Worm (Caenorhabditis elegans) whole organism, midembryonic: Measurements from ENCODE around the gene rtfo-1.

Source experiments
- T22C8.4 ChIP-seq: fragments of 200-800 bp; sonication (Bioruptor generic); IDR thresholded peaks from 2 replicates; pipeline ENCODE4 v1.3.6; 2022; ENCODE audit warnings: missing genetic modification characterization, missing compliant biosample characterization
- cog-1 ChIP-seq: sonication (generic microtip); optimal IDR thresholded peaks from 2 replicates; lab custom pipeline; 2016; ENCODE audit warnings: missing genetic modification characterization, missing compliant biosample characterization
- flt-1 ChIP-seq: fragments of 200-800 bp; sonication (Bioruptor generic); IDR thresholded peaks from 2 replicates; pipeline ENCODE4 v1.3.6; 2022; ENCODE audit warnings: missing genetic modification characterization, missing compliant biosample characterization
- klf-2 ChIP-seq: fragments of 200-800 bp; sonication (Bioruptor generic); conservative IDR thresholded peaks from 2 replicates; pipeline ENCODE4 v1.3.6; 2022; ENCODE audit warnings: missing genetic modification reagents, missing genetic modification characterization, missing compliant biosample characterization
- med-1 ChIP-seq: sonication (generic microtip); optimal IDR thresholded peaks from 2 replicates; lab custom pipeline; 2017; ENCODE audit warnings: missing genetic modification characterization, mild to moderate bottlenecking, missing compliant biosample characterization, antibody characterized with exemption, missing genetic modification reagents; ENCODE audit not compliant: insufficient read depth
- ref-1 ChIP-seq: fragments of 200-800 bp; sonication (Bioruptor generic); conservative IDR thresholded peaks from 2 replicates; pipeline ENCODE4 v1.3.6; 2022; ENCODE audit warnings: missing genetic modification reagents, missing genetic modification characterization, missing compliant biosample characterization
- tab-1 ChIP-seq: fragments of 200-800 bp; sonication (Bioruptor generic); IDR thresholded peaks from 2 replicates; pipeline ENCODE4 v1.3.6; 2022; ENCODE audit warnings: missing genetic modification characterization, missing compliant biosample characterization
- ztf-23 ChIP-seq: fragments of 200-800 bp; sonication (Bioruptor generic); IDR thresholded peaks from 2 replicates; pipeline ENCODE4 v1.3.6; 2022; ENCODE audit warnings: missing genetic modification reagents, missing genetic modification characterization, missing compliant biosample characterization
- ztf-29 ChIP-seq: fragments of 200-800 bp; sonication (Bioruptor generic); IDR thresholded peaks from 2 replicates; pipeline ENCODE4 v1.3.6; 2022; ENCODE audit warnings: missing genetic modification reagents, missing genetic modification characterization, missing compliant biosample characterization

Gene rtfo-1

DNA sequence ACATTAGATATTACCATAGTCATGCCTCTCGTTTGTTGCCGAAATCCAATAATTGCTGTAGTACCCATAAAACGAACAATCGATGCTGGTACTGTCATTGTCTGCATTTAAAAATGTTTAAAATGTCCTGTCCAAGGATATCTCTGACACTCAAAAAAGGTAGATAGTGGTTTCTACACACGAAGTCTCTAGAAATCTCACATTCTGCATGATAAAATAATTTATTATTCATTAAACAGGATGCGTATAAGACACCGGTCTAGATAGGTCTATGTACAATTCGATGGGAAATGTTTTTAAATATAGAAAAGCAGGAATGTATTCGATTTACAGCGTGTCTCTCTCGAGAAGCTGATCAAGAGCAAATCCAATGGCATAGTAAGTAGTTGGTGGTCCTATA, 42.8 kb downstream of the rtfo-1 start, which contains the start of gene C50F4.12:
Gene C50F4.12, minus strand, starts transcription at position 101 of the 400 bp plus-strand sequence.
- no peak for TF ChIP-seq tab-1 (GFP tag; lab: Robert Waterston, UW)
- no peak for TF ChIP-seq flt-1 (GFP tag; lab: Robert Waterston, UW)
- TF ChIP-seq ztf-23 (GFP tag; lab: Robert Waterston, UW): no peak
- no peak for TF ChIP-seq ref-1
- TF ChIP-seq ztf-29 (GFP tag; lab: Robert Waterston, UW): no peak
- TF ChIP-seq T22C8.4 (GFP tag; lab: Robert Waterston, UW): no peak
- TF ChIP-seq cog-1: no peak
- TF ChIP-seq klf-2 (GFP tag; lab: Robert Waterston, UW): no peak
- no peak for TF ChIP-seq med-1 (GFP tag; lab: Kevin White, UChicago)

DNA sequence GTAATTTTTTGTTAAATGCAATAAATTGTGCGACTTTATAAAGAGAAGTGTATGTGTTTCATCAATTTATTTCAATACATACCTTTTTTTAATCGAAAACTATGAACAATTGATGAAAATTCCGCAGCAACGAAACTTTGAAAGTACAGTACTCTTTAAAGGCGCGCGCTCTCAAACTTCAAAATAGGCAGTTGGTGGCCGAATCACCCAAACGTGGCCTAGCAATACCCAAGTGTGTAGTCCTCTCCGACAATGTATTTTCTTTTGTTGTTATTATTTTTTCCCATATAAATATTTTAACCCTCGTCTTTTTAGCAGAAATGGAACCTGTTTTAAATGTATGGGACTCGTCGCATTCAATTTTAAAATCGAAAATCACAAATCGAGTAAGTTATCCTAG, 45.9 kb downstream of the rtfo-1 start, which contains the start of gene C50F4.4:
Gene C50F4.4, plus strand, starts transcription at position 267 of the 400 bp plus-strand sequence.
- no peak for TF ChIP-seq cog-1
- 0 out of 2 replicates have a peak, but pooled peaks have one; percentile 15 for TF ChIP-seq ztf-23 (GFP tag; lab: Robert Waterston, UW)
- no peak for TF ChIP-seq T22C8.4 (GFP tag; lab: Robert Waterston, UW)

DNA sequence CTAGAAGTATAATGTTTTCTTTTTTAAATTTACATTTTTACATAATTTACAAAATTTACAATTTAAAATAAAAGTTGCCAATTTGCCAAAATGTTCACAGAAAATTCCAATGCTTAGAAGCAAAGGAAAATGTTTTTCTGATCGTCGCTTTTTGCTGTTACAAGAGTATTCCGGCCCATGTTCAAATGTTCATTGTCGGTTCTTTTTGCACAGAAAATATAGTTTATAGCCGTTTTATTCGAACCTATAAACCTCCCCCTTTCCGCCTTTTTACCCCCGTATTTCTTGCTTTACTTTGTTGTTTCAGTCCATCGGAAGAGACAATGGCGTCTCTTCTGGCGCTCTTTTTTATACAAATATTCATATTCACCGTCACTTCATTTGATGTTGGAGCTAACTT, 47.8 kb downstream of the rtfo-1 start, which contains the start of gene tag-329:
Gene tag-329, plus strand, starts transcription at position 301 of the 400 bp plus-strand sequence.
- TF ChIP-seq tab-1 (GFP tag; lab: Robert Waterston, UW) (no peak), flt-1 (GFP tag; lab: Robert Waterston, UW) (no peak), med-1 (GFP tag; lab: Kevin White, UChicago) (no peak), cog-1 (no peak), ztf-29 (GFP tag; lab: Robert Waterston, UW) (no peak), ref-1 (no peak), T22C8.4 (GFP tag; lab: Robert Waterston, UW) (no peak), klf-2 (GFP tag; lab: Robert Waterston, UW) (no peak), ztf-23 (GFP tag; lab: Robert Waterston, UW) (no peak)

DNA sequence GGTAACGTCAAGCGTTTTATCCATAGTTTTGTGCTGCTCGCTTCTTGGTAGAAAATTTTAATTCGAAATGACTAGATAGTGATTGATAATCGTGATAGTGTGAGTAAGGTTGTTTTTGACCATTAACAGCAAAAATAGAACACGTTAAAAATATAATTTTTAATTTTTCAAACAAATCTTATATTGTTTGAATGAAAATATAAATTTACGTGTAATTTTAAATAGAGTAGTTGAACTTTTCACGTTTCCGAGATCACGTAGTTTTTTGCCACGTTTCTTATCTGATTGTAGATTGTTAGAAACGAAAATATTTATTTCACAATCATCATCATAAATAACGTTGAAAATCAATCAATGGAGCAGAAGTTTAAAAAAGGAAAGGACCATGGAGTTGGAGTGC, 51.0 kb downstream of the rtfo-1 start, which contains the start of the genes C50F4.10 and pfk-1.2:
Gene C50F4.10, minus strand, starts transcription at position 101 of the 400 bp plus-strand sequence.
Gene pfk-1.2, plus strand, starts transcription at position 325 of the 400 bp plus-strand sequence.
- TF ChIP-seq cog-1: no peak
- no peak for TF ChIP-seq med-1 (GFP tag; lab: Kevin White, UChicago)
- no peak for TF ChIP-seq ztf-29 (GFP tag; lab: Robert Waterston, UW)
- TF ChIP-seq ref-1: no peak
- TF ChIP-seq T22C8.4 (GFP tag; lab: Robert Waterston, UW): no peak
- no peak for TF ChIP-seq klf-2 (GFP tag; lab: Robert Waterston, UW)
- TF ChIP-seq tab-1 (GFP tag; lab: Robert Waterston, UW): no peak
- no peak for TF ChIP-seq ztf-23 (GFP tag; lab: Robert Waterston, UW)
- no peak for TF ChIP-seq flt-1 (GFP tag; lab: Robert Waterston, UW)
